Worm (Caenorhabditis elegans) whole organism, mixed stage, embryonic: ENCODE measurements around the gene R09H10.7.

ENCODE experiments used
- M03D4.4 ChIP-seq: sonication (generic microtip); optimal IDR thresholded peaks from 2 replicates; lab custom pipeline; 2017; ENCODE audit warnings: mild to moderate bottlenecking, missing genetic modification characterization, missing compliant biosample characterization
- bed-3 ChIP-seq: fragments of 200-800 bp; sonication (Bioruptor generic); optimal IDR thresholded peaks from 3 replicates; lab custom pipeline; 2018; ENCODE audit warnings: mild to moderate bottlenecking, missing genetic modification characterization, moderate library complexity, missing compliant biosample characterization
- blmp-1 ChIP-seq: fragments of 150-350 bp; optimal IDR thresholded peaks from 2 replicates; lab custom pipeline; 2014; ENCODE audit warnings: missing biosample characterization, missing genetic modification characterization
- ceh-39 ChIP-seq: fragments of 150-350 bp; optimal IDR thresholded peaks from 2 replicates; lab custom pipeline; 2014; ENCODE audit warnings: missing biosample characterization, missing genetic modification characterization
- ceh-43 ChIP-seq: fragments of 200-800 bp; sonication (Bioruptor generic); optimal IDR thresholded peaks from 2 replicates; lab custom pipeline; 2018; ENCODE audit warnings: mild to moderate bottlenecking, missing genetic modification characterization, moderate library complexity, missing compliant biosample characterization
- ces-1 ChIP-seq: fragments of 150-350 bp; optimal IDR thresholded peaks from 2 replicates; lab custom pipeline; 2014; ENCODE audit warnings: missing biosample characterization, missing genetic modification reagents, missing genetic modification characterization
- cnd-1 ChIP-seq: fragments of 200-800 bp; sonication (Bioruptor generic); optimal IDR thresholded peaks from 2 replicates; lab custom pipeline; 2018; ENCODE audit warnings: mild to moderate bottlenecking, missing genetic modification characterization, missing compliant biosample characterization
- elt-1 ChIP-seq: sonication (generic microtip); optimal IDR thresholded peaks from 2 replicates; lab custom pipeline; 2017; ENCODE audit warnings: missing genetic modification characterization, mild to moderate bottlenecking, missing compliant biosample characterization, antibody characterized with exemption, moderate library complexity, borderline replicate concordance; ENCODE audit not compliant: insufficient read depth
- elt-3 ChIP-seq: fragments of 150-350 bp; optimal IDR thresholded peaks from 2 replicates; lab custom pipeline; 2014; ENCODE audit warnings: missing biosample characterization, missing genetic modification characterization
- flh-1 ChIP-seq: fragments of 200-800 bp; sonication (Bioruptor generic); optimal IDR thresholded peaks from 2 replicates; lab custom pipeline; 2018; ENCODE audit warnings: mild to moderate bottlenecking, missing genetic modification characterization, moderate library complexity, missing compliant biosample characterization
- ham-2 ChIP-seq: fragments of 200-800 bp; sonication (Bioruptor generic); optimal IDR thresholded peaks from 2 replicates; lab custom pipeline; 2018; ENCODE audit warnings: mild to moderate bottlenecking, missing genetic modification characterization, missing compliant biosample characterization
- hlh-1 ChIP-seq: fragments of 150-350 bp; optimal IDR thresholded peaks from 2 replicates; lab custom pipeline; 2014; ENCODE audit warnings: missing biosample characterization, missing genetic modification reagents, missing genetic modification characterization
- lin-13 ChIP-seq: fragments of 150-350 bp; optimal IDR thresholded peaks from 2 replicates; lab custom pipeline; 2014; ENCODE audit warnings: missing biosample characterization, missing genetic modification characterization
- lsy-2 ChIP-seq: fragments of 150-350 bp; optimal IDR thresholded peaks from 2 replicates; lab custom pipeline; 2014; ENCODE audit warnings: missing biosample characterization, missing genetic modification characterization
- mab-5 ChIP-seq: fragments of 150-350 bp; optimal IDR thresholded peaks from 2 replicates; lab custom pipeline; 2014; ENCODE audit warnings: missing biosample characterization, missing genetic modification characterization
- mep-1 ChIP-seq: fragments of 150-350 bp; optimal IDR thresholded peaks from 2 replicates; lab custom pipeline; 2017; ENCODE audit warnings: missing biosample characterization, missing genetic modification reagents, missing genetic modification characterization, inconsistent platforms
- mls-2 ChIP-seq: sonication (generic microtip); optimal IDR thresholded peaks from 2 replicates; lab custom pipeline; 2016; ENCODE audit warnings: mild to moderate bottlenecking, missing genetic modification characterization, moderate library complexity, missing compliant biosample characterization
- nhr-2 ChIP-seq: fragments of 150-350 bp; optimal IDR thresholded peaks from 2 replicates; lab custom pipeline; 2014; ENCODE audit warnings: missing biosample characterization, missing genetic modification characterization
- nhr-237 ChIP-seq: fragments of 150-350 bp; optimal IDR thresholded peaks from 2 replicates; lab custom pipeline; 2014; ENCODE audit warnings: missing biosample characterization, missing genetic modification characterization
- pha-4 ChIP-seq: fragments of 150-350 bp; optimal IDR thresholded peaks from 2 replicates; lab custom pipeline; 2018; ENCODE audit warnings: missing biosample characterization, missing genetic modification reagents, missing genetic modification characterization
- sem-2 ChIP-seq: fragments of 200-800 bp; sonication (Bioruptor generic); optimal IDR thresholded peaks from 2 replicates; lab custom pipeline; 2018; ENCODE audit warnings: mild to moderate bottlenecking, missing genetic modification characterization, missing compliant biosample characterization
- snpc-4 ChIP-seq: fragments of 150-350 bp; optimal IDR thresholded peaks from 2 replicates; lab custom pipeline; 2014; ENCODE audit warnings: missing biosample characterization, missing genetic modification characterization
- sptf-1 ChIP-seq: sonication (generic microtip); optimal IDR thresholded peaks from 2 replicates; lab custom pipeline; 2017; ENCODE audit warnings: mild to moderate bottlenecking, missing genetic modification characterization, moderate library complexity, missing compliant biosample characterization
- unc-120 ChIP-seq: sonication (generic microtip); optimal IDR thresholded peaks from 2 replicates; lab custom pipeline; 2017; ENCODE audit warnings: missing genetic modification characterization, missing compliant biosample characterization; ENCODE audit not compliant: poor library complexity, severe bottlenecking
- unc-62 ChIP-seq: fragments of 150-350 bp; optimal IDR thresholded peaks from 2 replicates; lab custom pipeline; 2014; ENCODE audit warnings: missing biosample characterization, missing genetic modification reagents, missing genetic modification characterization
- ztf-11 ChIP-seq: fragments of 150-350 bp; optimal IDR thresholded peaks from 2 replicates; lab custom pipeline; 2014; ENCODE audit warnings: missing biosample characterization, missing genetic modification characterization

The R09H10.7 gene

DNA sequence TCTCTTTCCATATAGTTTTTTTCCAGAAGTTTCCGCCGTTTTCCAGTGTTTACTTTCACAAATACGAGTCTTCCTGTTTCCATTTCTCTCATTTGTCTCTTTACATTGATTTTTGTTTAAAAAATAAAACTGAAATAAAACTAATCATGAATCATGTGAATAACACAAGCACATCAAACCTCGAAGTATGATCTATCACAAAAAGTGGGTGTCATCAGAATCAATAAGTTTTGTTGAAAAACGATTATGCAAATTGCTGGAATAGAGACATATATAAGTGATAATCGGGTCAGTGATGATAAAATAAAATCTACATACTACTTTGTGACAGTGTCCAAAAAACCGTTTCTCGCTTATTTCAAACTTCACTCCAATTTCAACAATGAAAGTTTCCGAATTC, at the start of gene R09H10.7:
Gene R09H10.7 (plus strand): TSS at position 301 of the 400 bp plus-strand sequence.
- TF ChIP-seq lsy-2 (tag; lab: Kevin White, UChicago) (no peak), ceh-39 (tag; lab: Kevin White, UChicago) (no peak), nhr-237 (no peak), ham-2 (GFP tag; lab: Kevin White, UChicago) (no peak), mls-2 (tag; lab: Kevin White, UChicago) (no peak), unc-120 (no peak), mep-1 (tag; lab: Kevin White, UChicago) (no peak), sptf-1 (tag; lab: Kevin White, UChicago) (no peak), ceh-43 (GFP tag; lab: Kevin White, UChicago) (no peak)

DNA sequence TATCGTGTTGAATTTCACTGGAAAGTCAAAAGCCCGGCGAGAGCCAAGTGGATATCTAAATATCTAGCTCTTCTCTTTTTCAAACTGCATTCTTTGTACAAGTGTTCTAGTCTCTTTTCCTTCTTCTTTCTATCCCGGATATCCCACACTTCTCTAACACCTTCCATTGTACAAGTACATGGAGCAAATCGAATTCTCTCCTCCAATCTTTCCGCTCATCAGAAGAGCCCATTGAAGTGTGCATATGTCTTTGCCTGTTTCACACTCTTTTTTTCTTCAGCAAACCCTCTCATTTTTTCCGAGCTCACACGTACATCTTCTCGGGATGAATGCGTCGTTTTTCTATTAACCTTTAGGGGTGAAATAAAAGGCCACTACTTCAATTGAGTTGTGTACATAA, 47.4 kb upstream of the R09H10.7 start:
- no peak for TF ChIP-seq ham-2 (GFP tag; lab: Kevin White, UChicago)
- TF ChIP-seq ces-1 (GFP tag; lab: Kevin White, UChicago): peak; percentile 72

DNA sequence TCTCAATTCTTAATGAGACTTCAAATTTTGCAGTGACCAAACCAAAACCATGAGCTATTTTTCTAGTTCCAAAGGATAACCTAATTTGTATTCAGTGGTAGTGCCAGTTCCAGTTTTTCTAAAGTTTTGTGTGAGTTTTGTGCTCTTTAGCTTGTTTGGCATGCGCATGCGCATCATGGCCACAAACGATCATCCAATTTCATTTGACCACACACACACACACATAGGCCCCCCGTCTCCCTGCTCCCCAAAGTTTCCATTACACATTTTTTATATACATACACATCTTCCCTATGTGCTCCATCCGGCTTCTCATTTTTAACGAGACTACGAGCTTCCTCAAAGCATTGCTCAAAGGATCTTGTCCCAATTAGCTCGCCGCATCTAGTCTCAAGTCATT, 46.4 kb upstream of the R09H10.7 start:
- TF ChIP-seq unc-120 (no peak), ces-1 (GFP tag; lab: Kevin White, UChicago) (peak; percentile 35), elt-3 (tag; lab: Kevin White, UChicago) (no peak)

ce11 chrIV:10576050-10576449, 44.9 kb upstream of the R09H10.7 start, which contains the start of gene efn-2:
Gene efn-2, plus strand, starts transcription at chrIV:10576350.
- no peak for TF ChIP-seq snpc-4 (tag; lab: Kevin White, UChicago)
- TF ChIP-seq hlh-1 (tag; lab: Kevin White, UChicago): no peak
- no peak for TF ChIP-seq lin-13 (tag; lab: Kevin White, UChicago)
- TF ChIP-seq nhr-237: no peak
- TF ChIP-seq lsy-2 (tag; lab: Kevin White, UChicago): no peak
- no peak for TF ChIP-seq elt-3 (tag; lab: Kevin White, UChicago)
- no peak for TF ChIP-seq cnd-1 (tag; lab: Kevin White, UChicago)
- TF ChIP-seq mls-2 (tag; lab: Kevin White, UChicago): no peak
- TF ChIP-seq sem-2 (GFP tag; lab: Kevin White, UChicago): no peak
- TF ChIP-seq M03D4.4 (tag; lab: Kevin White, UChicago): no peak
- TF ChIP-seq pha-4: no peak
- TF ChIP-seq ceh-39 (tag; lab: Kevin White, UChicago): no peak
- no peak for TF ChIP-seq blmp-1 (tag; lab: Kevin White, UChicago)
- TF ChIP-seq flh-1: no peak
- TF ChIP-seq ztf-11 (tag; lab: Kevin White, UChicago): no peak
- no peak for TF ChIP-seq nhr-2 (tag; lab: Kevin White, UChicago)
- TF ChIP-seq bed-3 (GFP tag; lab: Kevin White, UChicago): no peak

- TF ChIP-seq elt-3 (tag; lab: Kevin White, UChicago) (peak; percentile 31), lin-13 (tag; lab: Kevin White, UChicago) (no peak), elt-1 (peak; percentile 27), pha-4 (no peak), ham-2 (GFP tag; lab: Kevin White, UChicago) (peak; percentile 72)
Observed at ce11 chrIV:10576624-10577023, 44.3 kb upstream of the R09H10.7 start.

DNA sequence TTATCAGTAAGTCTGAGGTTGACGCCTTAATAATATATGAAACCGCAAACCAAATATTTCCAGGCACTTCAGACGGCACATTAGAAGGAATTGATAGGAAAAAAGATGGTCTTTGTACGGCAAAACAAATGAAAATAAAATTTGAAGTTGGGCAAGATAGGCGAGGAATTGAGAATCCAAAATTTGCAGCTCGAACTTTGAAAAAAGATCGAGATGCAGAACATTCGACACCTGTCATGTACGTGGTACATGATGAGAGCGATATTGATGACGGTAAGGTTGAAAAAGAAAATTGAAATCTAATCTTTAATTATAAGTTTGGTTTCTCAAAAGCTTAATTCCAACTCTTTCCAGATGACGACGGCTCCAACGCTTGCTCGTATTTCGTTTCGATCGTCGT, 43.3 kb upstream of the R09H10.7 start:
- no peak for TF ChIP-seq cnd-1 (tag; lab: Kevin White, UChicago)
- no peak for TF ChIP-seq mep-1 (tag; lab: Kevin White, UChicago)
- no peak for TF ChIP-seq elt-1
- no peak for TF ChIP-seq ces-1 (GFP tag; lab: Kevin White, UChicago)
- TF ChIP-seq ham-2 (GFP tag; lab: Kevin White, UChicago): no peak
- no peak for TF ChIP-seq hlh-1 (tag; lab: Kevin White, UChicago)
- no peak for TF ChIP-seq sem-2 (GFP tag; lab: Kevin White, UChicago)
- TF ChIP-seq mab-5 (tag; lab: Kevin White, UChicago): no peak
- no peak for TF ChIP-seq bed-3 (GFP tag; lab: Kevin White, UChicago)
- no peak for TF ChIP-seq unc-62
- no peak for TF ChIP-seq blmp-1 (tag; lab: Kevin White, UChicago)
- no peak for TF ChIP-seq lsy-2 (tag; lab: Kevin White, UChicago)
- no peak for TF ChIP-seq lin-13 (tag; lab: Kevin White, UChicago)
- TF ChIP-seq nhr-2 (tag; lab: Kevin White, UChicago): no peak
- no peak for TF ChIP-seq ceh-43 (GFP tag; lab: Kevin White, UChicago)
